Worm (Caenorhabditis elegans) whole organism, mixed stage, embryonic: Measurements from ENCODE around the gene dhs-17.

Experiments used
- M03D4.4 ChIP-seq: sonication (generic microtip); optimal IDR thresholded peaks from 2 replicates; lab custom pipeline; 2017; ENCODE audit warnings: mild to moderate bottlenecking, missing genetic modification characterization, missing compliant biosample characterization
- bed-3 ChIP-seq: fragments of 200-800 bp; sonication (Bioruptor generic); optimal IDR thresholded peaks from 3 replicates; lab custom pipeline; 2018; ENCODE audit warnings: mild to moderate bottlenecking, missing genetic modification characterization, moderate library complexity, missing compliant biosample characterization
- ceh-43 ChIP-seq: fragments of 200-800 bp; sonication (Bioruptor generic); optimal IDR thresholded peaks from 2 replicates; lab custom pipeline; 2018; ENCODE audit warnings: mild to moderate bottlenecking, missing genetic modification characterization, moderate library complexity, missing compliant biosample characterization
- ceh-83 ChIP-seq: fragments of 200-800 bp; sonication (Bioruptor generic); optimal IDR thresholded peaks from 2 replicates; lab custom pipeline; 2018; ENCODE audit warnings: mild to moderate bottlenecking, missing genetic modification characterization, missing compliant biosample characterization
- ces-1 ChIP-seq: fragments of 150-350 bp; optimal IDR thresholded peaks from 2 replicates; lab custom pipeline; 2014; ENCODE audit warnings: missing biosample characterization, missing genetic modification reagents, missing genetic modification characterization
- cnd-1 ChIP-seq: fragments of 200-800 bp; sonication (Bioruptor generic); optimal IDR thresholded peaks from 2 replicates; lab custom pipeline; 2018; ENCODE audit warnings: mild to moderate bottlenecking, missing genetic modification characterization, missing compliant biosample characterization
- elt-1 ChIP-seq: sonication (generic microtip); optimal IDR thresholded peaks from 2 replicates; lab custom pipeline; 2017; ENCODE audit warnings: missing genetic modification characterization, mild to moderate bottlenecking, missing compliant biosample characterization, antibody characterized with exemption, moderate library complexity, borderline replicate concordance; ENCODE audit not compliant: insufficient read depth
- elt-3 ChIP-seq: fragments of 150-350 bp; optimal IDR thresholded peaks from 2 replicates; lab custom pipeline; 2014; ENCODE audit warnings: missing biosample characterization, missing genetic modification characterization
- ham-2 ChIP-seq: fragments of 200-800 bp; sonication (Bioruptor generic); optimal IDR thresholded peaks from 2 replicates; lab custom pipeline; 2018; ENCODE audit warnings: mild to moderate bottlenecking, missing genetic modification characterization, missing compliant biosample characterization
- hlh-1 ChIP-seq: fragments of 150-350 bp; optimal IDR thresholded peaks from 2 replicates; lab custom pipeline; 2014; ENCODE audit warnings: missing biosample characterization, missing genetic modification reagents, missing genetic modification characterization
- lin-13 ChIP-seq: fragments of 150-350 bp; optimal IDR thresholded peaks from 2 replicates; lab custom pipeline; 2014; ENCODE audit warnings: missing biosample characterization, missing genetic modification characterization
- lin-32 ChIP-seq: fragments of 200-800 bp; sonication (Bioruptor generic); optimal IDR thresholded peaks from 2 replicates; lab custom pipeline; 2018; ENCODE audit warnings: mild to moderate bottlenecking, missing genetic modification characterization, missing compliant biosample characterization
- mab-5 ChIP-seq: fragments of 150-350 bp; optimal IDR thresholded peaks from 2 replicates; lab custom pipeline; 2014; ENCODE audit warnings: missing biosample characterization, missing genetic modification characterization
- mep-1 ChIP-seq: fragments of 150-350 bp; optimal IDR thresholded peaks from 2 replicates; lab custom pipeline; 2017; ENCODE audit warnings: missing biosample characterization, missing genetic modification reagents, missing genetic modification characterization, inconsistent platforms
- mls-2 ChIP-seq: sonication (generic microtip); optimal IDR thresholded peaks from 2 replicates; lab custom pipeline; 2016; ENCODE audit warnings: mild to moderate bottlenecking, missing genetic modification characterization, moderate library complexity, missing compliant biosample characterization
- nhr-12 ChIP-seq: fragments of 150-350 bp; optimal IDR thresholded peaks from 2 replicates; lab custom pipeline; 2014; ENCODE audit warnings: missing biosample characterization, missing genetic modification characterization
- nhr-237 ChIP-seq: fragments of 150-350 bp; optimal IDR thresholded peaks from 2 replicates; lab custom pipeline; 2014; ENCODE audit warnings: missing biosample characterization, missing genetic modification characterization
- nhr-28 ChIP-seq: fragments of 150-350 bp; optimal IDR thresholded peaks from 2 replicates; lab custom pipeline; 2014; ENCODE audit warnings: missing biosample characterization, missing genetic modification characterization
- nhr-76 ChIP-seq: sonication (generic microtip); optimal IDR thresholded peaks from 2 replicates; lab custom pipeline; 2017; ENCODE audit warnings: missing biosample characterization, missing genetic modification characterization
- pha-4 ChIP-seq: fragments of 150-350 bp; optimal IDR thresholded peaks from 2 replicates; lab custom pipeline; 2018; ENCODE audit warnings: missing biosample characterization, missing genetic modification reagents, missing genetic modification characterization
- sem-2 ChIP-seq: fragments of 200-800 bp; sonication (Bioruptor generic); optimal IDR thresholded peaks from 2 replicates; lab custom pipeline; 2018; ENCODE audit warnings: mild to moderate bottlenecking, missing genetic modification characterization, missing compliant biosample characterization
- snpc-4 ChIP-seq: fragments of 150-350 bp; optimal IDR thresholded peaks from 2 replicates; lab custom pipeline; 2014; ENCODE audit warnings: missing biosample characterization, missing genetic modification characterization
- sptf-1 ChIP-seq: sonication (generic microtip); optimal IDR thresholded peaks from 2 replicates; lab custom pipeline; 2017; ENCODE audit warnings: mild to moderate bottlenecking, missing genetic modification characterization, moderate library complexity, missing compliant biosample characterization
- tbx-8 ChIP-seq: fragments of 200-800 bp; sonication (Bioruptor generic); optimal IDR thresholded peaks from 2 replicates; lab custom pipeline; 2018; ENCODE audit warnings: mild to moderate bottlenecking, missing genetic modification characterization, moderate library complexity, missing compliant biosample characterization
- unc-120 ChIP-seq: sonication (generic microtip); optimal IDR thresholded peaks from 2 replicates; lab custom pipeline; 2017; ENCODE audit warnings: missing genetic modification characterization, missing compliant biosample characterization; ENCODE audit not compliant: poor library complexity, severe bottlenecking
- unc-39 ChIP-seq: fragments of 150-350 bp; optimal IDR thresholded peaks from 2 replicates; lab custom pipeline; 2014; ENCODE audit warnings: missing biosample characterization, missing genetic modification characterization
- unc-62 ChIP-seq: fragments of 150-350 bp; optimal IDR thresholded peaks from 2 replicates; lab custom pipeline; 2014; ENCODE audit warnings: missing biosample characterization, missing genetic modification reagents, missing genetic modification characterization
- zip-8 ChIP-seq: fragments of 150-350 bp; optimal IDR thresholded peaks from 2 replicates; lab custom pipeline; 2014; ENCODE audit warnings: missing biosample characterization, missing genetic modification characterization
- ztf-11 ChIP-seq: fragments of 150-350 bp; optimal IDR thresholded peaks from 2 replicates; lab custom pipeline; 2014; ENCODE audit warnings: missing biosample characterization, missing genetic modification characterization

The dhs-17 gene

ce11 chrV:6016097-6016496 lies 18.5 kb downstream of the dhs-17 start:
- no peak for TF ChIP-seq ceh-83 (GFP tag; lab: Kevin White, UChicago)
- TF ChIP-seq hlh-1 (tag; lab: Kevin White, UChicago): no peak
- TF ChIP-seq sem-2 (GFP tag; lab: Kevin White, UChicago): no peak
- no peak for TF ChIP-seq unc-62 (GFP tag; lab: Kevin White, UChicago)

- no peak for TF ChIP-seq nhr-28
- no peak for TF ChIP-seq ceh-83 (GFP tag; lab: Kevin White, UChicago)
- no peak for TF ChIP-seq elt-3 (tag; lab: Kevin White, UChicago)
- no peak for TF ChIP-seq nhr-237
- TF ChIP-seq mep-1 (tag; lab: Kevin White, UChicago): no peak
- TF ChIP-seq ces-1 (GFP tag; lab: Kevin White, UChicago): no peak
- no peak for TF ChIP-seq lin-13 (tag; lab: Kevin White, UChicago)
- TF ChIP-seq M03D4.4 (tag; lab: Kevin White, UChicago): no peak
- TF ChIP-seq unc-39 (tag; lab: Kevin White, UChicago): no peak
- no peak for TF ChIP-seq bed-3 (GFP tag; lab: Kevin White, UChicago)
- no peak for TF ChIP-seq hlh-1 (tag; lab: Kevin White, UChicago)
- no peak for TF ChIP-seq snpc-4 (tag; lab: Kevin White, UChicago)
- no peak for TF ChIP-seq sem-2 (GFP tag; lab: Kevin White, UChicago)
- no peak for TF ChIP-seq lin-32 (GFP tag; lab: Kevin White, UChicago)
- TF ChIP-seq cnd-1 (tag; lab: Kevin White, UChicago): no peak
Measured at ce11 chrV:6015546-6016089, 19.0 kb downstream of the dhs-17 start.

- no peak for TF ChIP-seq ceh-83 (GFP tag; lab: Kevin White, UChicago)
- no peak for TF ChIP-seq bed-3 (GFP tag; lab: Kevin White, UChicago)
- no peak for TF ChIP-seq unc-62 (GFP tag; lab: Kevin White, UChicago)
- no peak for TF ChIP-seq nhr-237
- TF ChIP-seq mab-5 (tag; lab: Kevin White, UChicago): no peak
- no peak for TF ChIP-seq sptf-1 (tag; lab: Kevin White, UChicago)
- no peak for TF ChIP-seq cnd-1 (tag; lab: Kevin White, UChicago)
- TF ChIP-seq nhr-76 (tag; lab: Kevin White, UChicago): no peak
- no peak for TF ChIP-seq elt-3 (tag; lab: Kevin White, UChicago)
Measured at ce11 chrV:6012401-6012800, 22.2 kb downstream of the dhs-17 start.

ce11 chrV:6010642-6011041 lies 24.0 kb downstream of the dhs-17 start:
- TF ChIP-seq unc-39 (tag; lab: Kevin White, UChicago) (no peak), unc-62 (GFP tag; lab: Kevin White, UChicago) (no peak), lin-32 (GFP tag; lab: Kevin White, UChicago) (no peak), ztf-11 (no peak), tbx-8 (no peak), lin-13 (tag; lab: Kevin White, UChicago) (no peak), zip-8 (tag; lab: Kevin White, UChicago) (no peak), ham-2 (GFP tag; lab: Kevin White, UChicago) (no peak), M03D4.4 (tag; lab: Kevin White, UChicago) (no peak), mls-2 (no peak)
- TF ChIP-seq, all 35 proteins: peak for 0

- no peak for TF ChIP-seq pha-4 (tag; lab: Kevin White, UChicago)
- TF ChIP-seq elt-1 (tag; lab: Kevin White, UChicago): no peak
- TF ChIP-seq sem-2 (GFP tag; lab: Kevin White, UChicago): no peak
- no peak for TF ChIP-seq nhr-12 (tag; lab: Kevin White, UChicago)
- TF ChIP-seq zip-8 (tag; lab: Kevin White, UChicago): no peak
- no peak for TF ChIP-seq mep-1 (tag; lab: Kevin White, UChicago)
- TF ChIP-seq M03D4.4 (tag; lab: Kevin White, UChicago): no peak
- no peak for TF ChIP-seq unc-39 (tag; lab: Kevin White, UChicago)
- TF ChIP-seq lin-32 (GFP tag; lab: Kevin White, UChicago): no peak
- TF ChIP-seq nhr-28: no peak
- no peak for TF ChIP-seq hlh-1 (tag; lab: Kevin White, UChicago)
Measured at ce11 chrV:6007927-6008326, 26.7 kb downstream of the dhs-17 start.

ce11 chrV:6003301-6003700 lies 31.3 kb downstream of the dhs-17 start, which contains the start of gene fos-1:
TSS of gene fos-1 (plus strand) at chrV:6003601.
- TF ChIP-seq nhr-12 (tag; lab: Kevin White, UChicago) (no peak), unc-62 (GFP tag; lab: Kevin White, UChicago) (no peak), unc-120 (tag; lab: Kevin White, UChicago) (no peak), M03D4.4 (tag; lab: Kevin White, UChicago) (no peak), unc-39 (tag; lab: Kevin White, UChicago) (no peak), tbx-8 (no peak), pha-4 (tag; lab: Kevin White, UChicago) (no peak), nhr-28 (no peak), elt-3 (tag; lab: Kevin White, UChicago) (no peak), zip-8 (tag; lab: Kevin White, UChicago) (no peak), mep-1 (tag; lab: Kevin White, UChicago) (no peak), lin-32 (GFP tag; lab: Kevin White, UChicago) (no peak), ceh-43 (GFP tag; lab: Kevin White, UChicago) (no peak), sem-2 (GFP tag; lab: Kevin White, UChicago) (no peak), elt-1 (tag; lab: Kevin White, UChicago) (no peak), mls-2 (no peak), nhr-76 (tag; lab: Kevin White, UChicago) (no peak), ztf-11 (no peak), mab-5 (tag; lab: Kevin White, UChicago) (no peak)
